Worm (Caenorhabditis elegans) whole organism, L3 larva: ENCODE measurements around the gene srw-87.

ENCODE experiments used
- R02D3.7 ChIP-seq: fragments of 150-350 bp; optimal IDR thresholded peaks from 2 replicates; lab custom pipeline; 2014; ENCODE audit warnings: missing biosample characterization, missing genetic modification characterization
- ZK546.5 ChIP-seq: sonication (generic microtip); optimal IDR thresholded peaks from 2 replicates; lab custom pipeline; 2017; ENCODE audit warnings: missing biosample characterization, missing genetic modification characterization
- aly-2 ChIP-seq: fragments of 150-350 bp; optimal IDR thresholded peaks from 2 replicates; lab custom pipeline; 2014; ENCODE audit warnings: missing biosample characterization, missing genetic modification characterization
- ama-1 ChIP-seq: fragments of 150-350 bp; optimal IDR thresholded peaks from 2 replicates; lab custom pipeline; 2018
- ceh-16 ChIP-seq: sonication (generic microtip); optimal IDR thresholded peaks from 2 replicates; lab custom pipeline; 2017; ENCODE audit warnings: missing biosample characterization, missing genetic modification characterization
- ceh-82 ChIP-seq: fragments of 150-350 bp; optimal IDR thresholded peaks from 2 replicates; lab custom pipeline; 2014; ENCODE audit warnings: missing biosample characterization, missing genetic modification characterization
- ceh-9 ChIP-seq: sonication (generic microtip); optimal IDR thresholded peaks from 2 replicates; lab custom pipeline; 2018; ENCODE audit warnings: missing biosample characterization, missing genetic modification characterization
- daf-12 ChIP-seq: fragments of 150-350 bp; optimal IDR thresholded peaks from 2 replicates; lab custom pipeline; 2014; ENCODE audit warnings: missing biosample characterization, missing genetic modification reagents, missing genetic modification characterization
- egl-27 ChIP-seq: sonication (generic microtip); optimal IDR thresholded peaks from 4 replicates; lab custom pipeline; 2017; ENCODE audit warnings: missing biosample characterization, missing genetic modification reagents, missing genetic modification characterization
- egl-5 ChIP-seq: fragments of 150-350 bp; optimal IDR thresholded peaks from 2 replicates; lab custom pipeline; 2017; ENCODE audit warnings: missing biosample characterization, missing genetic modification reagents, missing genetic modification characterization, inconsistent platforms
- elt-1 ChIP-seq: fragments of 150-350 bp; optimal IDR thresholded peaks from 2 replicates; lab custom pipeline; 2014; ENCODE audit warnings: missing biosample characterization, missing genetic modification characterization
- elt-2 ChIP-seq: sonication (generic microtip); optimal IDR thresholded peaks from 2 replicates; lab custom pipeline; 2016; ENCODE audit warnings: missing genetic modification reagents, mild to moderate bottlenecking, missing genetic modification characterization, missing compliant biosample characterization
- elt-3 ChIP-seq, 3 experiments: fragments of 150-350 bp in 1 of 3; sonication (generic microtip) in 2 of 3; optimal IDR thresholded peaks; 2 replicates in 2 of 3; 4 replicates in 1 of 3; lab custom pipeline; 2014 to 2017; ENCODE audit warnings: missing biosample characterization in 3 of 3, missing genetic modification characterization in 3 of 3
- eor-1 ChIP-seq, 2 experiments: fragments of 150-350 bp; optimal IDR thresholded peaks; 2 replicates each; lab custom pipeline; 2014 to 2018; ENCODE audit warnings: missing biosample characterization in 2 of 2, missing genetic modification characterization in 2 of 2
- fkh-10 ChIP-seq: sonication (generic microtip); optimal IDR thresholded peaks from 2 replicates; lab custom pipeline; 2017; ENCODE audit warnings: missing biosample characterization, missing genetic modification reagents, missing genetic modification characterization
- fkh-2 ChIP-seq: fragments of 150-350 bp; optimal IDR thresholded peaks from 2 replicates; lab custom pipeline; 2014; ENCODE audit warnings: missing biosample characterization, missing genetic modification reagents, missing genetic modification characterization
- fos-1 ChIP-seq: fragments of 150-350 bp; optimal IDR thresholded peaks from 2 replicates; lab custom pipeline; 2014; ENCODE audit warnings: missing biosample characterization, missing genetic modification characterization
- hmg-11 ChIP-seq: sonication (generic microtip); optimal IDR thresholded peaks from 2 replicates; lab custom pipeline; 2016; ENCODE audit warnings: missing genetic modification characterization, missing compliant biosample characterization
- jun-1 ChIP-seq: fragments of 150-350 bp; optimal IDR thresholded peaks from 2 replicates; lab custom pipeline; 2014; ENCODE audit warnings: missing biosample characterization, missing genetic modification reagents, missing genetic modification characterization
- lin-15B ChIP-seq: fragments of 150-350 bp; optimal IDR thresholded peaks from 2 replicates; lab custom pipeline; 2014; ENCODE audit warnings: missing biosample characterization, missing genetic modification characterization
- lin-39 ChIP-seq: fragments of 150-350 bp; optimal IDR thresholded peaks from 2 replicates; lab custom pipeline; 2018; ENCODE audit warnings: missing biosample characterization, missing genetic modification reagents, missing genetic modification characterization
- mml-1 ChIP-seq: fragments of 150-350 bp; sonication (generic microtip); optimal IDR thresholded peaks from 3 replicates; lab custom pipeline; 2014; ENCODE audit warnings: missing biosample characterization, missing genetic modification characterization
- nfya-1 ChIP-seq: sonication (generic microtip); optimal IDR thresholded peaks from 2 replicates; lab custom pipeline; 2017; ENCODE audit warnings: missing genetic modification characterization, mild to moderate bottlenecking, missing compliant biosample characterization, antibody characterized with exemption, moderate library complexity; ENCODE audit not compliant: insufficient read depth
- nhr-11 ChIP-seq: fragments of 150-350 bp; optimal IDR thresholded peaks from 2 replicates; lab custom pipeline; 2014; ENCODE audit warnings: missing biosample characterization, missing genetic modification characterization
- nhr-12 ChIP-seq: fragments of 150-350 bp; optimal IDR thresholded peaks from 2 replicates; lab custom pipeline; 2014; ENCODE audit warnings: missing biosample characterization, missing genetic modification characterization
- nhr-237 ChIP-seq: fragments of 150-350 bp; optimal IDR thresholded peaks from 2 replicates; lab custom pipeline; 2014; ENCODE audit warnings: missing biosample characterization, missing genetic modification characterization
- nhr-25 ChIP-seq: sonication (generic microtip); optimal IDR thresholded peaks from 2 replicates; lab custom pipeline; 2017; ENCODE audit warnings: missing biosample characterization, missing genetic modification characterization
- nhr-76 ChIP-seq: fragments of 150-350 bp; sonication (generic microtip); optimal IDR thresholded peaks from 5 replicates; lab custom pipeline; 2014; ENCODE audit warnings: missing biosample characterization, missing genetic modification characterization
- nhr-77 ChIP-seq: fragments of 150-350 bp; optimal IDR thresholded peaks from 2 replicates; lab custom pipeline; 2014; ENCODE audit warnings: missing biosample characterization, missing genetic modification characterization
- pqm-1 ChIP-seq: fragments of 150-350 bp; optimal IDR thresholded peaks from 2 replicates; lab custom pipeline; 2017; ENCODE audit warnings: missing biosample characterization, missing genetic modification characterization, inconsistent platforms
- snpc-4 ChIP-seq: fragments of 150-350 bp; optimal IDR thresholded peaks from 2 replicates; lab custom pipeline; 2014; ENCODE audit warnings: missing biosample characterization, missing genetic modification characterization
- tbx-2 ChIP-seq: sonication (generic microtip); optimal IDR thresholded peaks from 2 replicates; lab custom pipeline; 2016; ENCODE audit warnings: mild to moderate bottlenecking, missing genetic modification characterization, missing compliant biosample characterization
- unc-39 ChIP-seq: sonication (generic microtip); optimal IDR thresholded peaks from 4 replicates; lab custom pipeline; 2017; ENCODE audit warnings: missing biosample characterization, missing genetic modification characterization
- unc-62 ChIP-seq: fragments of 150-350 bp; sonication (generic microtip); optimal IDR thresholded peaks from 4 replicates; lab custom pipeline; 2014; ENCODE audit warnings: missing biosample characterization, missing genetic modification reagents, missing genetic modification characterization
- zag-1 ChIP-seq: fragments of 150-350 bp; optimal IDR thresholded peaks from 2 replicates; lab custom pipeline; 2014; ENCODE audit warnings: missing biosample characterization, missing genetic modification characterization
- ztf-11 ChIP-seq: fragments of 150-350 bp; optimal IDR thresholded peaks from 2 replicates; lab custom pipeline; 2014; ENCODE audit warnings: missing biosample characterization, missing genetic modification characterization

The srw-87 gene

ce11 chrV:16374676-16375075 lies 38.2 kb downstream of the srw-87 start, which contains the start of gene srv-34:
TSS of gene srv-34 (minus strand) at chrV:16374776.
- TF ChIP-seq lin-39 (tag; lab: Kevin White, UChicago) (no peak), nhr-237 (no peak), ama-1 (no peak), aly-2 (no peak), fkh-10 (no peak), nfya-1 (tag; lab: Kevin White, UChicago) (no peak), ceh-16 (tag; lab: Kevin White, UChicago) (no peak), tbx-2 (no peak), nhr-12 (tag; lab: Kevin White, UChicago) (no peak), pqm-1 (tag; lab: Kevin White, UChicago) (no peak), elt-1 (tag; lab: Kevin White, UChicago) (no peak), jun-1 (no peak), fkh-2 (tag; lab: Kevin White, UChicago) (no peak), ceh-9 (tag; lab: Kevin White, UChicago) (no peak), R02D3.7 (tag; lab: Kevin White, UChicago) (no peak), elt-3 (tag; optimal IDR thresholded peaks at IDR 0.05; lab: Kevin White, UChicago) (no peak), lin-15B (tag; lab: Kevin White, UChicago) (no peak), ceh-82 (tag; lab: Kevin White, UChicago) (no peak), ztf-11 (no peak)

DNA sequence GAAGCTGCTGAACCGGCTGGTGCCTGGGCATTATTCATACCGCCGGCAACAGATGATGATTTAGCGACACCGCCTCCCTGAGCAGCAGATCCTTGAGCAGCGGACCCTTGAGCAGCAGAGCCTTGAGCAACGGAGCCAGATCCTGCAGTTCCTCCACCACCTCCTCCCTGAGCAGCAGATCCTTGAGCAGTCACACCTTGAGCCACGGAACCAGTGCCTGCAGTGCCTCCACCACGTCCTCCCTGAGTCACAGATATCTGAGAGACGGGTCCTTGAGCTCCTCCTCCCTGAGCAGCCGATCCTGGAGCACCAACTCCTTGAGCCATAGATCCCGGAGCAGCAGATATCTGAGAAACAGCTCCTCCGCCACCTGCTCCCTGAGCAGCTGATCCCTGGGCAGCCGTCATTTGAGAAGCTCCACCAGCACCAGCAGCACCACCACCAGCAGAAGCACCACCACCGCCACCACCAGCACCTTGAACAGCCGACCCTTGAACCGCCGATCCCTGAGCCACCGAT lies 40.1 kb downstream of the srw-87 start:
- no peak for TF ChIP-seq ztf-11
- TF ChIP-seq fos-1 (tag; lab: Kevin White, UChicago) = no peak
- no peak for TF ChIP-seq nhr-237
- TF ChIP-seq fkh-10 = no peak
- no peak for TF ChIP-seq ama-1
- TF ChIP-seq egl-5 (tag; lab: Kevin White, UChicago) = no peak
- no peak for TF ChIP-seq daf-12 (tag; lab: Kevin White, UChicago)
- TF ChIP-seq R02D3.7 (tag; lab: Kevin White, UChicago) = no peak
- TF ChIP-seq egl-27 (tag; lab: Kevin White, UChicago) = no peak
- TF ChIP-seq nhr-25 = no peak
- TF ChIP-seq lin-39 (tag; lab: Kevin White, UChicago) = no peak
- TF ChIP-seq unc-39 (tag; lab: Kevin White, UChicago) = no peak
- no peak for TF ChIP-seq pqm-1 (tag; lab: Kevin White, UChicago)

DNA sequence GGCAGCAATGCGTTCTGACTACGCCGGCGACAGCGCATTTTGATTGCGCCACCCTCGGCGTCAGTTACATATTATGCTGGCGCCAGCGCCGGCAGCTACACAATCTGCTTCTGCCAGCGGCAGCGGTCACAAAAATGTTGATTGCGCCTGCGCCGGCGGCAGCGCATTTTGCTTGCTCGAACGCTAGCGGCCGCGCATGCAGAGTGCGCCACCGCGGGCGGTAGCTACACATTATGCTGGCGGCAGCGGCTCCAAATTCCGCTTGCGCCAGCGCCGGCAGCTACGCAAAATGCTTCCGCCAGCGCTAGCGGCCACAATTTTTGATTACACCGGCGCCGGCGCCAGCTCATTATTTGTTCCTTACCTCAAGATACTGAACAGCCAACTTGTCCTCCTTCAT lies 40.8 kb downstream of the srw-87 start:
- no peak for TF ChIP-seq ceh-9 (tag; lab: Kevin White, UChicago)
- no peak for TF ChIP-seq nhr-77
- TF ChIP-seq egl-27 (tag; lab: Kevin White, UChicago) = no peak
- no peak for TF ChIP-seq ama-1
- TF ChIP-seq ZK546.5 (tag; lab: Kevin White, UChicago) = no peak
- no peak for TF ChIP-seq zag-1 (tag; lab: Kevin White, UChicago)
- no peak for TF ChIP-seq nhr-76
- no peak for TF ChIP-seq elt-2 (tag; lab: Kevin White, UChicago)
- no peak for TF ChIP-seq unc-62 (GFP tag; lab: Kevin White, UChicago)
- TF ChIP-seq jun-1 = no peak
- no peak for TF ChIP-seq nhr-11 (tag; lab: Kevin White, UChicago)
- TF ChIP-seq lin-39 (tag; lab: Kevin White, UChicago) = no peak
- TF ChIP-seq snpc-4 (tag; lab: Kevin White, UChicago) = no peak
- TF ChIP-seq pqm-1 (tag; lab: Kevin White, UChicago) = no peak
- no peak for TF ChIP-seq R02D3.7 (tag; lab: Kevin White, UChicago)
- TF ChIP-seq mml-1 = no peak
- TF ChIP-seq daf-12 (tag; lab: Kevin White, UChicago) = no peak
- no peak for TF ChIP-seq egl-5 (tag; lab: Kevin White, UChicago)
- no peak for TF ChIP-seq lin-15B (tag; lab: Kevin White, UChicago)
- TF ChIP-seq hmg-11 (tag; lab: Kevin White, UChicago) = no peak

DNA sequence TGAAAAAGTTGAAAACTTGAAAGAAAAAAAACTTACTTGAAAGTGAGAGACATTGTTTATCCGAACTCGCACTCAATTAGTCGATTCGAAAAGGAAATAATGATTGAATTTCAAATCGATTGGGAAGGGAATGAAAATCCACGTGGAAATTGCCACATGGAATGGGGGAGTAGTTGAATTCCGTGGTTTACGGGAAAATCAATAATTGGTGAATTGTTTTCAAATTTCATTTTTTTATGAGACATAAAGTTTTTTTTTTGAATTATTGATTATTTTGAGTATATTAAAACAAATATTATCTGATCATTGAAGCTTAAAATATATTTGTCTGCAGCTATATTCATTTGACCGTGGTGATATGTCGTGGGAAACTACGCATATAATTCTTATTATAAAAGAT lies 41.4 kb downstream of the srw-87 start, which contains the start of gene F13A7.1:
F13A7.1 (minus strand) TSS at position 101 of the 400 bp plus-strand sequence.
- TF ChIP-seq ceh-9 (tag; lab: Kevin White, UChicago) = no peak
- TF ChIP-seq eor-1 (tag; optimal IDR thresholded peaks at IDR 0.05; lab: Kevin White, UChicago) = no peak
- TF ChIP-seq fkh-10 = no peak
- TF ChIP-seq elt-3 (tag; optimal IDR thresholded peaks at IDR 0.05; lab: Kevin White, UChicago) = no peak
